Worm (Caenorhabditis elegans) whole organism, midembryonic: ENCODE data around the gene fbxa-7.

Experiments
- T22C8.4 ChIP-seq: fragments of 200-800 bp; sonication (Bioruptor generic); IDR thresholded peaks from 2 replicates; pipeline ENCODE4 v1.3.6; 2022; ENCODE audit warnings: missing genetic modification characterization, missing compliant biosample characterization
- cog-1 ChIP-seq: sonication (generic microtip); optimal IDR thresholded peaks from 2 replicates; lab custom pipeline; 2016; ENCODE audit warnings: missing genetic modification characterization, missing compliant biosample characterization
- klf-2 ChIP-seq: fragments of 200-800 bp; sonication (Bioruptor generic); conservative IDR thresholded peaks from 2 replicates; pipeline ENCODE4 v1.3.6; 2022; ENCODE audit warnings: missing genetic modification reagents, missing genetic modification characterization, missing compliant biosample characterization
- med-1 ChIP-seq: sonication (generic microtip); optimal IDR thresholded peaks from 2 replicates; lab custom pipeline; 2017; ENCODE audit warnings: missing genetic modification characterization, mild to moderate bottlenecking, missing compliant biosample characterization, antibody characterized with exemption, missing genetic modification reagents; ENCODE audit not compliant: insufficient read depth
- tab-1 ChIP-seq: fragments of 200-800 bp; sonication (Bioruptor generic); IDR thresholded peaks from 2 replicates; pipeline ENCODE4 v1.3.6; 2022; ENCODE audit warnings: missing genetic modification characterization, missing compliant biosample characterization
- ztf-23 ChIP-seq: fragments of 200-800 bp; sonication (Bioruptor generic); IDR thresholded peaks from 2 replicates; pipeline ENCODE4 v1.3.6; 2022; ENCODE audit warnings: missing genetic modification reagents, missing genetic modification characterization, missing compliant biosample characterization
- ztf-29 ChIP-seq: fragments of 200-800 bp; sonication (Bioruptor generic); IDR thresholded peaks from 2 replicates; pipeline ENCODE4 v1.3.6; 2022; ENCODE audit warnings: missing genetic modification reagents, missing genetic modification characterization, missing compliant biosample characterization

- TF ChIP-seq ztf-23 (GFP tag; lab: Robert Waterston, UW) = no peak
- TF ChIP-seq T22C8.4 (GFP tag; lab: Robert Waterston, UW) = no peak
- no peak for TF ChIP-seq cog-1 (tag; lab: Kevin White, UChicago)
- no peak for TF ChIP-seq med-1
- no peak for TF ChIP-seq tab-1 (GFP tag; lab: Robert Waterston, UW)
- no peak for TF ChIP-seq ztf-29 (GFP tag; lab: Robert Waterston, UW)
- TF ChIP-seq klf-2 (GFP tag; lab: Robert Waterston, UW) = no peak
These were observed 11.6 kb downstream of the fbxa-7 start, which contains the start of gene C39B5.10 for ce11 chrIII:2239587-2240144.
